Worm (Caenorhabditis elegans) whole organism, L1 larva: ENCODE data around the gene F18E9.4.

Experiments used
- C34B4.2 ChIP-seq: sonication (generic microtip); optimal IDR thresholded peaks from 2 replicates; lab custom pipeline; 2017; ENCODE audit warnings: mild to moderate bottlenecking, missing genetic modification characterization, missing compliant biosample characterization
- F16B12.6 ChIP-seq: fragments of 150-350 bp; optimal IDR thresholded peaks from 2 replicates; lab custom pipeline; 2014; ENCODE audit warnings: missing biosample characterization, missing genetic modification characterization
- aha-1 ChIP-seq: fragments of 150-350 bp; optimal IDR thresholded peaks from 2 replicates; lab custom pipeline; 2014; ENCODE audit warnings: missing biosample characterization, missing genetic modification characterization
- blmp-1 ChIP-seq: fragments of 150-350 bp; optimal IDR thresholded peaks from 2 replicates; lab custom pipeline; 2014; ENCODE audit warnings: missing biosample characterization, missing genetic modification characterization
- ceh-90 ChIP-seq: sonication (generic microtip); optimal IDR thresholded peaks from 2 replicates; lab custom pipeline; 2016; ENCODE audit warnings: missing genetic modification characterization, missing compliant biosample characterization
- dsc-1 ChIP-seq: sonication (generic microtip); optimal IDR thresholded peaks from 2 replicates; lab custom pipeline; 2016; ENCODE audit warnings: mild to moderate bottlenecking, missing genetic modification characterization, missing compliant biosample characterization
- efl-1 ChIP-seq, 4 experiments: fragments of 150-350 bp; optimal IDR thresholded peaks in 3 of 4; peaks in 1 of 4; 1 replicate in 1 of 4; 2 replicates in 3 of 4; lab custom pipeline; 2014; ENCODE audit warnings: missing biosample characterization in 2 of 4, missing genetic modification characterization in 2 of 4, missing genetic modification reagents in 2 of 4
- egl-13 ChIP-seq: sonication (generic microtip); optimal IDR thresholded peaks from 2 replicates; lab custom pipeline; 2016; ENCODE audit warnings: missing genotype, missing genetic modification reagents, missing genetic modification characterization, missing compliant biosample characterization
- elt-2 ChIP-seq: sonication (generic microtip); optimal IDR thresholded peaks from 2 replicates; lab custom pipeline; 2016; ENCODE audit warnings: missing genetic modification characterization, mild to moderate bottlenecking, inconsistent platforms, missing compliant biosample characterization, missing genetic modification reagents
- elt-3 ChIP-seq, 6 experiments: fragments of 150-350 bp in 1 of 6; sonication (generic microtip); optimal IDR thresholded peaks; 2 replicates each; lab custom pipeline; 2017 to 2018; ENCODE audit warnings: missing biosample characterization in 6 of 6, missing genetic modification characterization in 6 of 6, inconsistent platforms in 1 of 6
- fkh-10 ChIP-seq: sonication (generic microtip); optimal IDR thresholded peaks from 2 replicates; lab custom pipeline; 2017; ENCODE audit warnings: missing biosample characterization, missing genetic modification reagents, missing genetic modification characterization
- fkh-8 ChIP-seq: sonication (generic microtip); optimal IDR thresholded peaks from 2 replicates; lab custom pipeline; 2016; ENCODE audit warnings: mild to moderate bottlenecking, missing genetic modification characterization, missing compliant biosample characterization
- jun-1 ChIP-seq: fragments of 150-350 bp; optimal IDR thresholded peaks from 2 replicates; lab custom pipeline; 2014; ENCODE audit warnings: missing biosample characterization, missing genetic modification reagents, missing genetic modification characterization
- lin-14 ChIP-seq: fragments of 200-800 bp; sonication (Bioruptor generic); optimal IDR thresholded peaks from 2 replicates; lab custom pipeline; 2018; ENCODE audit warnings: mild to moderate bottlenecking, missing genetic modification characterization, moderate library complexity, missing compliant biosample characterization
- lin-35 ChIP-seq, 2 experiments: fragments of 150-350 bp; optimal IDR thresholded peaks; 2 replicates each; lab custom pipeline; 2014; ENCODE audit warnings: missing biosample characterization in 2 of 2, missing genetic modification characterization in 2 of 2, missing genetic modification reagents in 2 of 2
- lsy-2 ChIP-seq, 2 experiments: fragments of 150-350 bp; optimal IDR thresholded peaks; 2 replicates each; lab custom pipeline; 2014; ENCODE audit warnings: missing biosample characterization in 2 of 2, missing genetic modification characterization in 2 of 2
- mep-1 ChIP-seq: fragments of 150-350 bp; optimal IDR thresholded peaks from 2 replicates; lab custom pipeline; 2014; ENCODE audit warnings: missing biosample characterization, missing genetic modification characterization
- nhr-11 ChIP-seq: fragments of 150-350 bp; optimal IDR thresholded peaks from 2 replicates; lab custom pipeline; 2014; ENCODE audit warnings: missing biosample characterization, missing genetic modification characterization
- nhr-19 ChIP-seq: fragments of 200-800 bp; sonication (Bioruptor generic); conservative IDR thresholded peaks from 2 replicates; pipeline ENCODE4 v1.3.6; 2022; ENCODE audit warnings: missing genetic modification characterization, missing compliant biosample characterization
- nhr-47 ChIP-seq: sonication (generic microtip); optimal IDR thresholded peaks from 2 replicates; lab custom pipeline; 2016; ENCODE audit warnings: mild to moderate bottlenecking, missing genetic modification characterization, moderate library complexity, missing compliant biosample characterization
- nhr-71 ChIP-seq: sonication (generic microtip); optimal IDR thresholded peaks from 2 replicates; lab custom pipeline; 2016; ENCODE audit warnings: mild to moderate bottlenecking, missing genetic modification characterization, moderate library complexity, missing compliant biosample characterization
- nhr-85 ChIP-seq: sonication (generic microtip); peaks from one replicate; lab custom pipeline; 2016; ENCODE audit warnings: missing genetic modification characterization, inconsistent platforms, missing compliant biosample characterization
- pag-3 ChIP-seq: sonication (generic microtip); optimal IDR thresholded peaks from 2 replicates; lab custom pipeline; 2017; ENCODE audit warnings: missing genetic modification characterization, mild to moderate bottlenecking, missing compliant biosample characterization, antibody characterized with exemption, borderline replicate concordance; ENCODE audit not compliant: insufficient read depth
- rnt-1 ChIP-seq: sonication (generic microtip); optimal IDR thresholded peaks from 2 replicates; lab custom pipeline; 2016; ENCODE audit warnings: mild to moderate bottlenecking, missing genetic modification characterization, moderate library complexity, missing compliant biosample characterization
- snpc-4 ChIP-seq: fragments of 150-350 bp; optimal IDR thresholded peaks from 2 replicates; lab custom pipeline; 2014; ENCODE audit warnings: missing biosample characterization, missing genetic modification characterization
- snu-23 ChIP-seq: sonication (generic microtip); optimal IDR thresholded peaks from 2 replicates; lab custom pipeline; 2016; ENCODE audit warnings: missing genetic modification characterization, missing compliant biosample characterization
- sox-4 ChIP-seq: sonication (generic microtip); optimal IDR thresholded peaks from 2 replicates; lab custom pipeline; 2016; ENCODE audit warnings: missing genetic modification characterization, missing compliant biosample characterization
- swsn-7 ChIP-seq: sonication (generic microtip); optimal IDR thresholded peaks from 2 replicates; lab custom pipeline; 2016; ENCODE audit warnings: missing genetic modification characterization, missing compliant biosample characterization
- tbx-2 ChIP-seq: sonication (generic microtip); optimal IDR thresholded peaks from 2 replicates; lab custom pipeline; 2016; ENCODE audit warnings: missing genetic modification characterization, missing compliant biosample characterization
- unc-130 ChIP-seq: fragments of 150-350 bp; optimal IDR thresholded peaks from 2 replicates; lab custom pipeline; 2017; ENCODE audit warnings: missing biosample characterization, missing genetic modification characterization, inconsistent platforms
- unc-30 ChIP-seq: sonication (generic microtip); optimal IDR thresholded peaks from 2 replicates; lab custom pipeline; 2017; ENCODE audit warnings: missing biosample characterization, missing genetic modification characterization
- ztf-11 ChIP-seq, 2 experiments: sonication (generic microtip); optimal IDR thresholded peaks; 2 replicates each; lab custom pipeline; 2016 to 2017; ENCODE audit warnings: missing genetic modification characterization in 2 of 2, missing biosample characterization in 1 of 2, missing compliant biosample characterization in 1 of 2

Gene F18E9.4

ce11 chrX:8567166-8567565, 13.2 kb upstream of the F18E9.4 start:
- TF ChIP-seq nhr-19 = no peak
- TF ChIP-seq nhr-85 = peak; percentile 40
- TF ChIP-seq elt-3 (tag; optimal IDR thresholded peaks at IDR 0.05; lab: Kevin White, UChicago) = peak in 3 of 6 experiments; percentile 2 to 12 (median 10)
- TF ChIP-seq lin-14 (GFP tag; lab: Kevin White, UChicago) = peak; percentile 24
- peak; percentile 32 for TF ChIP-seq blmp-1

ce11 chrX:8567823-8568314, 12.4 kb upstream of the F18E9.4 start:
- TF ChIP-seq lin-35 (GFP tag; optimal IDR thresholded peaks at IDR 0.05; lab: Kevin White, UChicago) = no peak
- TF ChIP-seq efl-1 (optimal IDR thresholded peaks at IDR 0.05; lab: Kevin White, UChicago) = no peak
- TF ChIP-seq efl-1 (GFP tag; optimal IDR thresholded peaks at IDR 0.05 in 1 of 2; lab: Kevin White, UChicago) = peak in 1 of 2 experiments; percentile 55
- no peak for TF ChIP-seq unc-130

- TF ChIP-seq F16B12.6 (tag; lab: Kevin White, UChicago) (no peak), mep-1 (tag; lab: Kevin White, UChicago) (no peak), elt-2 (peak; percentile 86), efl-1 (optimal IDR thresholded peaks at IDR 0.05; lab: Kevin White, UChicago) (no peak), efl-1 (GFP tag; optimal IDR thresholded peaks at IDR 0.05 in 1 of 2; lab: Kevin White, UChicago) (peak in 1 of 2 experiments; percentile 4), blmp-1 (peak; percentile 30)
These were observed 11.9 kb upstream of the F18E9.4 start for ce11 chrX:8568423-8568903.

- TF ChIP-seq swsn-7 (tag; lab: Kevin White, UChicago) (no peak), ceh-90 (tag; lab: Kevin White, UChicago) (no peak), snpc-4 (tag; lab: Kevin White, UChicago) (no peak), jun-1 (tag; lab: Kevin White, UChicago) (no peak), dsc-1 (tag; lab: Kevin White, UChicago) (peak; percentile 5), pag-3 (tag; lab: Kevin White, UChicago) (no peak), lin-14 (GFP tag; lab: Kevin White, UChicago) (peak; percentile 59), snu-23 (GFP tag; lab: Kevin White, UChicago) (peak; percentile 14), ztf-11 (tag; optimal IDR thresholded peaks at IDR 0.05; lab: Kevin White, UChicago) (no peak), egl-13 (tag; lab: Kevin White, UChicago) (no peak), rnt-1 (tag; lab: Kevin White, UChicago) (peak; percentile 43), C34B4.2 (tag; lab: Kevin White, UChicago) (no peak), blmp-1 (peak; percentile 10), tbx-2 (no peak), nhr-47 (peak; percentile 5), lsy-2 (tag; optimal IDR thresholded peaks at IDR 0.05; lab: Kevin White, UChicago) (no peak), efl-1 (optimal IDR thresholded peaks at IDR 0.05; lab: Kevin White, UChicago) (no peak), efl-1 (GFP tag; optimal IDR thresholded peaks at IDR 0.05 in 1 of 2; lab: Kevin White, UChicago) (peak in 1 of 2 experiments; percentile 88), aha-1 (tag; lab: Kevin White, UChicago) (no peak), unc-130 (no peak), nhr-11 (no peak), nhr-71 (tag; lab: Kevin White, UChicago) (peak; percentile 19)
- TF ChIP-seq, all 84 proteins: peak for 8
These were observed 11.2 kb upstream of the F18E9.4 start for ce11 chrX:8569159-8569558.

- no peak for TF ChIP-seq fkh-10 (GFP tag; lab: Kevin White, UChicago)
- peak; percentile 38 for TF ChIP-seq nhr-47
- TF ChIP-seq sox-4 (tag; lab: Kevin White, UChicago) = peak; percentile 6
- peak; percentile 89 for TF ChIP-seq dsc-1 (tag; lab: Kevin White, UChicago)
- no peak for TF ChIP-seq unc-30 (tag; lab: Kevin White, UChicago)
- peak; percentile 7 for TF ChIP-seq fkh-8
- TF ChIP-seq nhr-71 (tag; lab: Kevin White, UChicago) = peak; percentile 16
These were observed 9.3 kb upstream of the F18E9.4 start, which contains the start of gene jmjd-3.1 for ce11 chrX:8570997-8571517. TSS of gene jmjd-3.1 (plus strand) at chrX:8571047.
